Fruit fly (Drosophila melanogaster) whole organism, adult: ENCODE measurements around the gene GC.

Experiments
- CG1620 ChIP-seq: fragments of 200-800 bp; sonication (Bioruptor generic); optimal IDR thresholded peaks from 2 replicates; lab custom pipeline; 2016; ENCODE audit warnings: missing biosample characterization, missing genetic modification characterization
- CG33017 ChIP-seq: fragments of 200-800 bp; sonication (Bioruptor generic); optimal IDR thresholded peaks from 2 replicates; lab custom pipeline; 2018; ENCODE audit warnings: missing biosample characterization, mild to moderate bottlenecking, missing genetic modification characterization, moderate library complexity
- CG7045 ChIP-seq: fragments of 200-800 bp; sonication (Bioruptor generic); optimal IDR thresholded peaks from 2 replicates; lab custom pipeline; 2017; ENCODE audit warnings: missing biosample characterization, mild to moderate bottlenecking, missing genetic modification characterization
- Clk ChIP-seq: fragments of 200-800 bp; sonication (Bioruptor generic); optimal IDR thresholded peaks from 2 replicates; lab custom pipeline; 2017; ENCODE audit warnings: missing biosample characterization, missing genetic modification characterization
- Crg-1 ChIP-seq: fragments of 200-800 bp; sonication (Bioruptor generic); optimal IDR thresholded peaks from 2 replicates; lab custom pipeline; 2016; ENCODE audit warnings: missing biosample characterization, missing genetic modification characterization
- Hr96 ChIP-seq: fragments of 200-800 bp; sonication (Bioruptor generic); optimal IDR thresholded peaks from 2 replicates; lab custom pipeline; 2016; ENCODE audit warnings: missing biosample characterization, missing genetic modification characterization
- bab1 ChIP-seq: fragments of 200-800 bp; sonication (Bioruptor generic); optimal IDR thresholded peaks from 3 replicates; lab custom pipeline; 2019; ENCODE audit warnings: missing biosample characterization, mild to moderate bottlenecking, missing genetic modification characterization, moderate library complexity
- kay ChIP-seq: fragments of 200-800 bp; sonication (Bioruptor generic); peaks from one replicate; lab custom pipeline; 2016; ENCODE audit warnings: missing biosample characterization, missing genetic modification characterization, borderline replicate concordance
- pad ChIP-seq: fragments of 200-800 bp; sonication (Bioruptor generic); optimal IDR thresholded peaks from 3 replicates; lab custom pipeline; 2017; ENCODE audit warnings: missing biosample characterization, missing genetic modification characterization, mild to moderate bottlenecking, moderate library complexity, missing genetic modification reagents

- TF ChIP-seq Hr96 (GFP tag; lab: Kevin White, UChicago): no peak
- no peak for TF ChIP-seq bab1 (GFP tag; lab: Kevin White, UChicago)
- TF ChIP-seq Clk (GFP tag; lab: Kevin White, UChicago): no peak
- no peak for TF ChIP-seq CG7045 (GFP tag; lab: Kevin White, UChicago)
- peak; percentile 17 for TF ChIP-seq CG1620 (GFP tag; lab: Kevin White, UChicago)
- TF ChIP-seq kay (GFP tag; lab: Kevin White, UChicago): no peak
- no peak for TF ChIP-seq pad (GFP tag; lab: Kevin White, UChicago)
- TF ChIP-seq Crg-1 (GFP tag; lab: Kevin White, UChicago): no peak
- TF ChIP-seq CG33017 (tag; lab: Kevin White, UChicago): peak; percentile 35
Observed at dm6 chr3L:1584003-1584402, 45.1 kb downstream of the GC start.
